Fruit fly (Drosophila melanogaster): ENCODE results near the gene ND-B8.

The ND-B8 gene

DNA sequence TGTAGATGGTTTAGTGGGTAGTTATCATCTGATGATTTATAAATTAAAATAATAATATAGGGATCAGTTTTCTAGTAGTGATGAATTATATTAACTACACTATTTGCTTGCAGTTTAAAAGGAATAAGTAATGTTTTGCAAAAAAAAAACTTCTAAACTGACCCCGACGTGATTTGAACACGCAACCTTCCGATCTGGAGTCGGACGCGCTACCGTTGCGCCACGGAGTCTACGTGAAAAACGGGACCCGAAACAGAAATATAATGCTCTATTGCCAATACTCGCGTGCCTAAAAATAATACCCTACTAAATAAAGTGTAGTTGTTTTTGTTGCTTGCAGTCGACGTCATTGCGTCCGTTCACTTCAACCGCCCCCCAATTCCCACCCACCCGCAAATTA, 35.6 kb upstream of the ND-B8 start (continued):
- TF ChIP-seq CrebB (tag; optimal IDR thresholded peaks at IDR 0.05) = no peak
- no peak for TF ChIP-seq Dbx (GFP tag; IDR thresholded peaks at IDR 0.05)
- no peak for TF ChIP-seq sug (tag; optimal IDR thresholded peaks at IDR 0.05)
- no peak for TF ChIP-seq Abd-B (GFP tag; optimal IDR thresholded peaks at IDR 0.05)
- TF ChIP-seq NfI (GFP tag; optimal IDR thresholded peaks at IDR 0.05) = no peak
- TF ChIP-seq HLH4C (GFP tag; IDR thresholded peaks at IDR 0.05; ENCODE audit: partially characterized antibody) = peak; percentile 68
- no peak for TF ChIP-seq pan (optimal IDR thresholded peaks at IDR 0.05)
- TF ChIP-seq pan (GFP tag; optimal IDR thresholded peaks at IDR 0.05 in 1 of 2, IDR thresholded peaks at IDR 0.05 in 1 of 2) = no peak
- no peak for TF ChIP-seq psq (GFP tag; optimal IDR thresholded peaks at IDR 0.05)
- no peak for TF ChIP-seq CG13123 (GFP tag; optimal IDR thresholded peaks at IDR 0.05)
- no peak for TF ChIP-seq Hand (GFP tag; optimal IDR thresholded peaks at IDR 0.05)
- TF ChIP-seq insv (GFP tag; optimal IDR thresholded peaks at IDR 0.05) = no peak
- TF ChIP-seq fd64A (GFP tag; optimal IDR thresholded peaks at IDR 0.05) = no peak
- TF ChIP-seq CoRest (tag; optimal IDR thresholded peaks at IDR 0.05) = no peak
- no peak for TF ChIP-seq CG10366 (GFP tag; IDR thresholded peaks at IDR 0.05)
- no peak for TF ChIP-seq CG34376 (GFP tag; optimal IDR thresholded peaks at IDR 0.05)
- 0 out of 3 replicates have a peak, but pooled peaks have one; percentile 35 for TF ChIP-seq CG34224 (GFP tag; IDR thresholded peaks at IDR 0.05; ENCODE audit: partially characterized antibody)
- TF ChIP-seq Bdp1 (GFP tag; optimal IDR thresholded peaks at IDR 0.05) = peak; percentile 93
- no peak for TF ChIP-seq p53 (GFP tag; optimal IDR thresholded peaks at IDR 0.05)
- TF ChIP-seq CG18599 (GFP tag; optimal IDR thresholded peaks at IDR 0.05) = no peak
- no peak for TF ChIP-seq CG43689 (GFP tag; IDR thresholded peaks at IDR 0.05)
- TF ChIP-seq unc-4 (GFP tag; IDR thresholded peaks at IDR 0.05; ENCODE audit: partially characterized antibody) = no peak
- TF ChIP-seq fd102C (GFP tag; optimal IDR thresholded peaks at IDR 0.05) = no peak
- TF ChIP-seq tll (GFP tag; optimal IDR thresholded peaks at IDR 0.05) = no peak
- TF ChIP-seq CG13775 (GFP tag; optimal IDR thresholded peaks at IDR 0.05) = no peak
- peak; percentile 42; the same call in 2 of the 3 replicates for TF ChIP-seq zen2 (GFP tag; IDR thresholded peaks at IDR 0.05; ENCODE audit: partially characterized antibody)
- no peak for TF ChIP-seq CG17186 (GFP tag; optimal IDR thresholded peaks at IDR 0.05)
- no peak for TF ChIP-seq btn (GFP tag; optimal IDR thresholded peaks at IDR 0.05)
- TF ChIP-seq Scr (GFP tag; IDR thresholded peaks at IDR 0.05; ENCODE audit: partially characterized antibody) = peak; percentile 52
- TF ChIP-seq D19A (tag; optimal IDR thresholded peaks at IDR 0.05) = peak; percentile 22
- TF ChIP-seq trem (tag; optimal IDR thresholded peaks at IDR 0.05) = no peak
- TF ChIP-seq ranshi (GFP tag; IDR thresholded peaks at IDR 0.05) = no peak
- TF ChIP-seq CG4360 (GFP tag; IDR thresholded peaks at IDR 0.05) = no peak
- TF ChIP-seq CG12104 (GFP tag; optimal IDR thresholded peaks at IDR 0.05) = no peak
- TF ChIP-seq CG9797 (GFP tag; optimal IDR thresholded peaks at IDR 0.05) = no peak
- TF ChIP-seq Poxn (GFP tag; IDR thresholded peaks at IDR 0.05) = no peak
- TF ChIP-seq Lhr (GFP tag; optimal IDR thresholded peaks at IDR 0.05) = no peak
- TF ChIP-seq Hr39 (optimal IDR thresholded peaks at IDR 0.05) = no peak
- no peak for TF ChIP-seq CG1529 (GFP tag; optimal IDR thresholded peaks at IDR 0.05)
- TF ChIP-seq lbe (GFP tag; optimal IDR thresholded peaks at IDR 0.05) = no peak
- TF ChIP-seq H2.0 (GFP tag; IDR thresholded peaks at IDR 0.05) = no peak
- TF ChIP-seq bbx (GFP tag; IDR thresholded peaks at IDR 0.05; ENCODE audit: partially characterized antibody) = peak; percentile 67
- no peak for TF ChIP-seq fru (optimal IDR thresholded peaks at IDR 0.05)
- no peak for TF ChIP-seq Side (GFP tag; optimal IDR thresholded peaks at IDR 0.05)
